Fruit fly (Drosophila melanogaster) whole organism, prepupa: ENCODE data around the gene CG14418.

Experiments
- CG11294 ChIP-seq: fragments of 200-800 bp; sonication (Bioruptor generic); IDR thresholded peaks from 2 replicates; pipeline ENCODE4 v1.3.6; 2022; ENCODE audit warnings: missing biosample characterization, missing genetic modification characterization
- CG1621 ChIP-seq: fragments of 200-800 bp; sonication (Bioruptor generic); optimal IDR thresholded peaks from 3 replicates; lab custom pipeline; 2018; ENCODE audit warnings: missing biosample characterization, mild to moderate bottlenecking, missing genetic modification characterization
- CG6792 ChIP-seq: fragments of 200-800 bp; sonication (Bioruptor generic); optimal IDR thresholded peaks from 3 replicates; lab custom pipeline; 2016; ENCODE audit warnings: missing biosample characterization, missing genetic modification characterization
- CG6808 ChIP-seq: fragments of 200-800 bp; sonication (Bioruptor generic); optimal IDR thresholded peaks from 3 replicates; lab custom pipeline; 2017; ENCODE audit warnings: missing biosample characterization, missing genetic modification characterization, mild to moderate bottlenecking, moderate library complexity, missing genetic modification reagents
- Gug ChIP-seq: fragments of 200-800 bp; sonication (Bioruptor generic); IDR thresholded peaks from 2 replicates; pipeline ENCODE4 v1.3.6; 2022; ENCODE audit warnings: missing biosample characterization, missing genetic modification characterization
- Lpt ChIP-seq: fragments of 200-800 bp; sonication (Bioruptor generic); optimal IDR thresholded peaks from 3 replicates; lab custom pipeline; 2016; ENCODE audit warnings: missing biosample characterization, missing genetic modification characterization
- Smox ChIP-seq: fragments of 200-800 bp; sonication (Bioruptor generic); optimal IDR thresholded peaks from 3 replicates; lab custom pipeline; 2016; ENCODE audit warnings: missing biosample characterization, missing genetic modification characterization
- Sox102F ChIP-seq: fragments of 200-800 bp; sonication (Bioruptor generic); optimal IDR thresholded peaks from 2 replicates; lab custom pipeline; 2016; ENCODE audit warnings: missing biosample characterization, mild to moderate bottlenecking, missing genetic modification characterization
- acj6 ChIP-seq: fragments of 200-800 bp; sonication (Bioruptor generic); optimal IDR thresholded peaks from 3 replicates; lab custom pipeline; 2016; ENCODE audit warnings: missing biosample characterization, missing genetic modification characterization
- esn ChIP-seq: fragments of 200-800 bp; sonication (Bioruptor generic); optimal IDR thresholded peaks from 2 replicates; lab custom pipeline; 2016; ENCODE audit warnings: missing biosample characterization, mild to moderate bottlenecking, missing genetic modification characterization, moderate library complexity
- salr ChIP-seq, 2 experiments: fragments of 200-800 bp; sonication (Bioruptor generic); optimal IDR thresholded peaks; 3 replicates each; lab custom pipeline; 2016 to 2018; ENCODE audit warnings: missing biosample characterization in 2 of 2, missing genetic modification characterization in 2 of 2, mild to moderate bottlenecking in 1 of 2

DNA sequence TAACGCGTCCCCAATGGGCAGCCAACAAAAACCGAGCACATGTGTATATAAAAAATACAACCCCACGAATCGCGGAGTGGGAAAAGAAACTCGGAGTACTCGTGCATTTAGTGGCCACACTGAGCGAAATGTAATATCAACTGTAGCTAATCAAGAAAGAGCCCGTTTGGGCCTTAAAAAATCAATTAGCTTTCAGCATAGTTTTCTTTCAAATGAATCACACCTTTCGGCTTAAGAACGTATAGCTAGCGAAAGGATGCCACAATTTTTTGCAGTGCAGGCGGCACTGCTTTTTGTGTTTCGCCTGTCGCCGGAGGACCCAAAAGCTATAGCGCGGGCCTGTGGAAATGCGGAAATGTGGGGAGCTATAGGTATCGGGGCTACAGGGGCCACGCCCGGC is 22.5 kb downstream of the CG14418 start:
- peak; percentile 19 for TF ChIP-seq Sox102F
- TF ChIP-seq Smox (GFP tag; lab: Kevin White, UChicago) = peak; percentile 11
- no peak for TF ChIP-seq CG6808 (GFP tag; lab: Kevin White, UChicago)
- TF ChIP-seq CG11294 = no peak
- no peak for TF ChIP-seq salr (GFP tag; optimal IDR thresholded peaks at IDR 0.05; lab: Kevin White, UChicago)
- TF ChIP-seq Lpt = no peak
- TF ChIP-seq CG1621 = peak; percentile 4
- peak; percentile 24 for TF ChIP-seq CG6792 (GFP tag; lab: Kevin White, UChicago)
- peak; percentile 27 for TF ChIP-seq esn (GFP tag; lab: Kevin White, UChicago)
- TF ChIP-seq Gug (GFP tag; lab: Robert Waterston, UW) = no peak
- peak; percentile 4 for TF ChIP-seq acj6
